Worm (Caenorhabditis elegans) whole organism, L4 larva: ENCODE results near the gene Y38H6C.16.
A peak's percentile ranks its signal among the peaks of the same experiment; 100 is the strongest.
"Not testable (repeated sequence)": the region's sequence is repeated elsewhere in the genome, so short reads cannot be mapped to it uniquely, and the experiment has no call there.

Experiments used
- F44E2.7 ChIP-seq: fragments of 200-800 bp; sonication (Bioruptor generic); IDR thresholded peaks from 2 replicates; pipeline ENCODE4 v2.1.2; 2022; ENCODE audit warnings: missing genetic modification characterization, missing compliant biosample characterization
- T26A8.4 ChIP-seq: fragments of 200-800 bp; sonication (Bioruptor generic); IDR thresholded peaks from 2 replicates; pipeline ENCODE4 v1.3.6; 2022; ENCODE audit warnings: missing genetic modification characterization, missing compliant biosample characterization
- aha-1 ChIP-seq: fragments of 150-350 bp; peaks from one replicate; lab custom pipeline; 2014; ENCODE audit warnings: missing biosample characterization, missing genetic modification characterization
- aly-2 ChIP-seq: sonication (generic microtip); optimal IDR thresholded peaks from 2 replicates; lab custom pipeline; 2018; ENCODE audit warnings: missing biosample characterization, missing genetic modification characterization
- ceh-20 ChIP-seq: fragments of 200-800 bp; sonication (Bioruptor generic); IDR thresholded peaks from 2 replicates; pipeline ENCODE4 v1.3.6; 2022; ENCODE audit warnings: missing genetic modification reagents, missing genetic modification characterization, missing compliant biosample characterization
- ctbp-1 ChIP-seq: fragments of 200-800 bp; sonication (Bioruptor generic); IDR thresholded peaks from 2 replicates; pipeline ENCODE4 v1.3.6; 2022; ENCODE audit warnings: missing genetic modification reagents, missing genetic modification characterization, missing compliant biosample characterization
- daf-16 ChIP-seq, 3 experiments: sonication (generic microtip); optimal IDR thresholded peaks; 2 replicates each; lab custom pipeline; 2016 to 2017; ENCODE audit warnings: missing genetic modification characterization in 3 of 3, missing genetic modification reagents in 3 of 3, mild to moderate bottlenecking in 2 of 3, missing compliant biosample characterization in 2 of 3, missing biosample characterization in 1 of 3, moderate library complexity in 1 of 3
- dmd-6 ChIP-seq: fragments of 200-800 bp; sonication (Bioruptor generic); IDR thresholded peaks from 2 replicates; pipeline ENCODE4 v1.3.6; 2022; ENCODE audit warnings: missing genetic modification reagents, missing genetic modification characterization, missing compliant biosample characterization
- dpl-1 ChIP-seq: fragments of 150-350 bp; optimal IDR thresholded peaks from 2 replicates; lab custom pipeline; 2014; ENCODE audit warnings: missing biosample characterization, missing genetic modification reagents, missing genetic modification characterization
- dve-1 ChIP-seq: sonication (generic microtip); optimal IDR thresholded peaks from 2 replicates; lab custom pipeline; 2017; ENCODE audit warnings: antibody characterized with exemption, mild to moderate bottlenecking, missing genetic modification characterization, missing compliant biosample characterization; ENCODE audit not compliant: insufficient read depth
- egl-43 ChIP-seq: fragments of 200-800 bp; sonication (Bioruptor generic); IDR thresholded peaks from 2 replicates; pipeline ENCODE4 v1.3.6; 2022; ENCODE audit warnings: missing genetic modification reagents, missing genetic modification characterization, missing compliant biosample characterization
- fkh-10 ChIP-seq: fragments of 150-350 bp; optimal IDR thresholded peaks from 2 replicates; lab custom pipeline; 2014; ENCODE audit warnings: missing biosample characterization, missing genetic modification reagents, missing genetic modification characterization
- hmg-1.1 ChIP-seq: fragments of 200-800 bp; sonication (Bioruptor generic); IDR thresholded peaks from 2 replicates; pipeline ENCODE4 v1.3.6; 2022; ENCODE audit warnings: missing genetic modification reagents, missing genetic modification characterization, missing compliant biosample characterization
- lir-3 ChIP-seq: sonication (generic microtip); optimal IDR thresholded peaks from 2 replicates; lab custom pipeline; 2016; ENCODE audit warnings: mild to moderate bottlenecking, missing genetic modification characterization, missing compliant biosample characterization
- mdl-1 ChIP-seq, 2 experiments: fragments of 150-350 bp in 1 of 2; sonication (generic microtip) in 1 of 2; optimal IDR thresholded peaks; 2 replicates each; lab custom pipeline; 2014 to 2017; ENCODE audit warnings: missing biosample characterization in 2 of 2, missing genetic modification characterization in 2 of 2
- mes-2 ChIP-seq: sonication (generic microtip); optimal IDR thresholded peaks from 2 replicates; lab custom pipeline; 2016; ENCODE audit warnings: missing genotype, mild to moderate bottlenecking, missing genetic modification characterization, missing compliant biosample characterization; ENCODE audit not compliant: poor library complexity, severe bottlenecking
- nhr-102 ChIP-seq: sonication (generic microtip); optimal IDR thresholded peaks from 2 replicates; lab custom pipeline; 2016; ENCODE audit warnings: mild to moderate bottlenecking, missing genetic modification characterization, moderate library complexity, missing compliant biosample characterization
- nhr-6 ChIP-seq: fragments of 150-350 bp; optimal IDR thresholded peaks from 2 replicates; lab custom pipeline; 2014; ENCODE audit warnings: missing biosample characterization, missing genetic modification characterization
- pha-4 ChIP-seq, 2 experiments: fragments of 150-350 bp in 1 of 2; fragments of 200-800 bp in 1 of 2; sonication (Bioruptor generic) in 1 of 2; IDR thresholded peaks in 1 of 2; optimal IDR thresholded peaks in 1 of 2; 2 replicates each; pipeline versions ENCODE4 v1.3.6 to Lab custom; 2014 to 2022; ENCODE audit warnings: missing genetic modification characterization in 2 of 2, missing genetic modification reagents in 2 of 2, missing biosample characterization in 1 of 2, missing compliant biosample characterization in 1 of 2
- php-3 ChIP-seq: fragments of 200-800 bp; sonication (Bioruptor generic); IDR thresholded peaks from 2 replicates; pipeline ENCODE4 v1.3.6; 2022; ENCODE audit warnings: missing genetic modification reagents, missing genetic modification characterization, missing compliant biosample characterization
- pqm-1 ChIP-seq: sonication (generic microtip); optimal IDR thresholded peaks from 2 replicates; lab custom pipeline; 2017; ENCODE audit warnings: missing biosample characterization, missing genetic modification characterization
- saeg-2 ChIP-seq: fragments of 200-800 bp; sonication (Bioruptor generic); IDR thresholded peaks from 2 replicates; pipeline ENCODE4 v1.3.6; 2022; ENCODE audit warnings: missing genetic modification reagents, missing genetic modification characterization, missing compliant biosample characterization
- set-16 ChIP-seq: fragments of 200-800 bp; sonication (Bioruptor generic); IDR thresholded peaks from 2 replicates; pipeline ENCODE4 v1.3.6; 2022; ENCODE audit warnings: missing genetic modification reagents, missing genetic modification characterization, missing compliant biosample characterization
- skn-1 ChIP-seq: fragments of 150-350 bp; optimal IDR thresholded peaks from 2 replicates; lab custom pipeline; 2014; ENCODE audit warnings: missing biosample characterization, missing genetic modification characterization
- snpc-1.2 ChIP-seq: fragments of 200-800 bp; sonication (Bioruptor generic); IDR thresholded peaks from 2 replicates; pipeline ENCODE4 v1.3.6; 2022; ENCODE audit warnings: missing genetic modification reagents, missing genetic modification characterization, missing compliant biosample characterization
- unc-130 ChIP-seq: sonication (generic microtip); optimal IDR thresholded peaks from 2 replicates; lab custom pipeline; 2016; ENCODE audit warnings: missing genetic modification reagents, missing genetic modification characterization, missing compliant biosample characterization
- unc-39 ChIP-seq: sonication (generic microtip); optimal IDR thresholded peaks from 2 replicates; lab custom pipeline; 2017; ENCODE audit warnings: missing biosample characterization, missing genetic modification characterization

Y38H6C.16 gene

ce11 chrV:20525816-20526459 lies 13.2 kb downstream of the Y38H6C.16 start, which contains the start of the genes srh-166 and Y38H6C.24 (continued):
- TF ChIP-seq egl-43 (GFP tag; lab: Robert Waterston, UW) (no peak), php-3 (GFP tag; lab: Robert Waterston, UW) (peak; percentile 68), hmg-1.1 (GFP tag; lab: Robert Waterston, UW) (no peak)
- TF ChIP-seq, all 104 proteins: peak for 6

ce11 chrV:20522219-20522618 lies 16.9 kb downstream of the Y38H6C.16 start, which contains the start of the genes Y38H6C.9 and fbxa-150:
TSS of gene Y38H6C.9 (minus strand) at chrV:20522270.
TSS of gene fbxa-150 (plus strand) at chrV:20522598.
- TF ChIP-seq unc-39 (tag; lab: Kevin White, UChicago): no peak
- TF ChIP-seq mes-2: no peak
- no peak for TF ChIP-seq aly-2 (tag; lab: Kevin White, UChicago)
- no peak for TF ChIP-seq dmd-6 (GFP tag; lab: Robert Waterston, UW)
- TF ChIP-seq fkh-10 (GFP tag; lab: Kevin White, UChicago): peak; percentile 26
- no peak for TF ChIP-seq pha-4 (GFP tag; IDR thresholded peaks at IDR 0.05; lab: Robert Waterston, UW)
- TF ChIP-seq pha-4 (tag; optimal IDR thresholded peaks at IDR 0.05; lab: Kevin White, UChicago): no peak
- TF ChIP-seq daf-16 (GFP tag; optimal IDR thresholded peaks at IDR 0.05; lab: Kevin White, UChicago): no peak
- peak; percentile 34 for TF ChIP-seq daf-16 (tag; optimal IDR thresholded peaks at IDR 0.05; lab: Kevin White, UChicago)

ce11 chrV:20518927-20519326 lies 20.2 kb downstream of the Y38H6C.16 start, which contains the start of gene Y38H6C.25:
TSS of gene Y38H6C.25 (plus strand) at chrV:20519227.
- 0 out of 2 replicates have a peak, but pooled peaks have one; percentile 32 for TF ChIP-seq F44E2.7 (GFP tag; lab: Robert Waterston, UW)
- TF ChIP-seq unc-130: no peak

ce11 chrV:20517005-20517404 lies 22.1 kb downstream of the Y38H6C.16 start:
- TF ChIP-seq saeg-2 (GFP tag; lab: Robert Waterston, UW) (no peak), F44E2.7 (GFP tag; lab: Robert Waterston, UW) (0 out of 2 replicates have a peak, but pooled peaks have one; percentile 70), aha-1 (tag; lab: Kevin White, UChicago) (peak; percentile 96), nhr-102 (tag; lab: Kevin White, UChicago) (no peak)

- TF ChIP-seq nhr-6 (tag; lab: Kevin White, UChicago) (no peak), pqm-1 (peak; percentile 48), ctbp-1 (GFP tag; lab: Robert Waterston, UW) (no peak), mdl-1 (tag; optimal IDR thresholded peaks at IDR 0.05; lab: Kevin White, UChicago) (no peak), ceh-20 (no peak), lir-3 (no peak), skn-1 (no peak), T26A8.4 (GFP tag; lab: Robert Waterston, UW) (no peak)
Observed at ce11 chrV:20514483-20514882, 24.7 kb downstream of the Y38H6C.16 start.

ce11 chrV:20513661-20514060 lies 25.5 kb downstream of the Y38H6C.16 start, which contains the start of gene Y38H6C.8:
TSS of gene Y38H6C.8 (plus strand) at chrV:20513961.
- not testable (repeated sequence) for TF ChIP-seq ceh-20; snpc-1.2 (GFP tag; lab: Robert Waterston, UW); dve-1 (tag; lab: Kevin White, UChicago)
- TF ChIP-seq, all 104 proteins: peak for 0; not testable (repeated sequence) for 104

ce11 chrV:20509427-20509826 lies 29.7 kb downstream of the Y38H6C.16 start:
- TF ChIP-seq dpl-1 (GFP tag; lab: Kevin White, UChicago) (no peak), set-16 (GFP tag; lab: Robert Waterston, UW) (peak; percentile 49; the same call in 1 of the 2 replicates)
- TF ChIP-seq, all 104 proteins: peak for 1
